Worm (Caenorhabditis elegans) whole organism, L2 larva: ENCODE measurements around the gene ndx-9.
A peak's percentile ranks its signal among the peaks of the same experiment; 100 is the strongest.

Experiments used
- C34F6.9 ChIP-seq: fragments of 150-350 bp; optimal IDR thresholded peaks from 2 replicates; lab custom pipeline; 2014; ENCODE audit warnings: missing biosample characterization, missing genetic modification characterization
- ama-1 ChIP-seq: fragments of 150-350 bp; optimal IDR thresholded peaks from 2 replicates; lab custom pipeline; 2018; ENCODE audit warnings: inconsistent platforms
- blmp-1 ChIP-seq: sonication (generic microtip); optimal IDR thresholded peaks from 2 replicates; lab custom pipeline; 2017; ENCODE audit warnings: missing genetic modification characterization, mild to moderate bottlenecking, missing compliant biosample characterization, antibody characterized with exemption, moderate library complexity; ENCODE audit not compliant: insufficient read depth
- crh-2 ChIP-seq: sonication (generic microtip); optimal IDR thresholded peaks from 2 replicates; lab custom pipeline; 2017; ENCODE audit warnings: missing biosample characterization, missing genetic modification characterization
- elt-3 ChIP-seq: sonication (generic microtip); optimal IDR thresholded peaks from 2 replicates; lab custom pipeline; 2017; ENCODE audit warnings: missing biosample characterization, missing genetic modification characterization
- fos-1 ChIP-seq: fragments of 150-350 bp; optimal IDR thresholded peaks from 2 replicates; lab custom pipeline; 2014; ENCODE audit warnings: missing biosample characterization, missing genetic modification characterization
- gmeb-1 ChIP-seq: fragments of 150-350 bp; optimal IDR thresholded peaks from 2 replicates; lab custom pipeline; 2014; ENCODE audit warnings: missing biosample characterization, missing genetic modification characterization
- mbf-1 ChIP-seq: sonication (generic microtip); optimal IDR thresholded peaks from 2 replicates; lab custom pipeline; 2017; ENCODE audit warnings: missing biosample characterization, missing genetic modification characterization
- nhr-11 ChIP-seq: fragments of 150-350 bp; optimal IDR thresholded peaks from 2 replicates; lab custom pipeline; 2014; ENCODE audit warnings: missing biosample characterization, missing genetic modification characterization
- sma-9 ChIP-seq, 2 experiments: fragments of 150-350 bp in 1 of 2; sonication (generic microtip) in 1 of 2; optimal IDR thresholded peaks; 2 replicates each; lab custom pipeline; 2014 to 2016; ENCODE audit warnings: missing genetic modification characterization in 2 of 2, mild to moderate bottlenecking in 1 of 2, missing biosample characterization in 1 of 2, missing compliant biosample characterization in 1 of 2, missing genetic modification reagents in 1 of 2, moderate library complexity in 1 of 2
- snpc-4 ChIP-seq: fragments of 150-350 bp; optimal IDR thresholded peaks from 2 replicates; lab custom pipeline; 2014; ENCODE audit warnings: missing biosample characterization, missing genetic modification characterization
- unc-39 ChIP-seq: fragments of 150-350 bp; optimal IDR thresholded peaks from 2 replicates; lab custom pipeline; 2014; ENCODE audit warnings: missing biosample characterization, missing genetic modification characterization
- unc-55 ChIP-seq: fragments of 150-350 bp; sonication (generic microtip); optimal IDR thresholded peaks from 3 replicates; lab custom pipeline; 2014; ENCODE audit warnings: missing biosample characterization, missing genetic modification reagents, missing genetic modification characterization
- zag-1 ChIP-seq: fragments of 150-350 bp; optimal IDR thresholded peaks from 2 replicates; lab custom pipeline; 2014; ENCODE audit warnings: missing biosample characterization, missing genetic modification characterization

Gene ndx-9

ce11 chrIV:10966359-10966758 is 45.5 kb downstream of the ndx-9 start, which contains the start of the genes aqp-3 and Y69E1A.8:
aqp-3 (minus strand) TSS chrIV:10966459.
Y69E1A.8 (plus strand) TSS chrIV:10966604.
- no peak for TF ChIP-seq ama-1 (lab: Kevin White, UChicago)
- TF ChIP-seq, all 48 proteins: peak for 0

- no peak for TF ChIP-seq nhr-11 (tag; lab: Kevin White, UChicago)
- no peak for TF ChIP-seq elt-3 (tag; lab: Kevin White, UChicago)
- peak; percentile 82 for TF ChIP-seq sma-9 (GFP tag; optimal IDR thresholded peaks at IDR 0.05; lab: Kevin White, UChicago)
- TF ChIP-seq sma-9 (tag; optimal IDR thresholded peaks at IDR 0.05; lab: Kevin White, UChicago): no peak
- no peak for TF ChIP-seq unc-55 (GFP tag; lab: Kevin White, UChicago)
- no peak for TF ChIP-seq C34F6.9
- no peak for TF ChIP-seq zag-1 (tag; lab: Kevin White, UChicago)
- TF ChIP-seq unc-39 (tag; lab: Kevin White, UChicago): no peak
- TF ChIP-seq crh-2 (tag; lab: Kevin White, UChicago): no peak
- TF ChIP-seq mbf-1 (tag; lab: Kevin White, UChicago): no peak
- TF ChIP-seq blmp-1 (tag; lab: Kevin White, UChicago): no peak
- TF ChIP-seq gmeb-1: no peak
- peak; percentile 33 for TF ChIP-seq fos-1 (tag; lab: Kevin White, UChicago)
- no peak for TF ChIP-seq snpc-4 (tag; lab: Kevin White, UChicago)
These were observed 47.1 kb downstream of the ndx-9 start for ce11 chrIV:10964688-10965087.
